Fruit fly (Drosophila melanogaster) whole organism, prepupa: ENCODE results near the gene CG31789.
A peak's percentile ranks its signal among the peaks of the same experiment; 100 is the strongest.

Experiments
- CG10631 ChIP-seq: fragments of 200-800 bp; sonication (Bioruptor generic); optimal IDR thresholded peaks from 2 replicates; lab custom pipeline; 2016; ENCODE audit warnings: missing biosample characterization, missing genetic modification characterization
- CG10669 ChIP-seq: fragments of 200-800 bp; sonication (Bioruptor generic); optimal IDR thresholded peaks from 3 replicates; lab custom pipeline; 2018; ENCODE audit warnings: missing biosample characterization, mild to moderate bottlenecking, missing genetic modification characterization, moderate library complexity
- CG11294 ChIP-seq: fragments of 200-800 bp; sonication (Bioruptor generic); IDR thresholded peaks from 2 replicates; pipeline ENCODE4 v1.3.6; 2022; ENCODE audit warnings: missing biosample characterization, missing genetic modification characterization
- CG11762 ChIP-seq: fragments of 200-800 bp; sonication (Bioruptor generic); optimal IDR thresholded peaks from 3 replicates; lab custom pipeline; 2016; ENCODE audit warnings: missing biosample characterization, missing genetic modification characterization; ENCODE audit not compliant: insufficient read depth
- CG11902 ChIP-seq: fragments of 200-800 bp; sonication (Bioruptor generic); optimal IDR thresholded peaks from 3 replicates; lab custom pipeline; 2016; ENCODE audit warnings: missing biosample characterization, missing genetic modification characterization
- CG15336 ChIP-seq: fragments of 200-800 bp; sonication (Bioruptor generic); IDR thresholded peaks from 2 replicates; pipeline ENCODE4 v1.3.6; 2022; ENCODE audit warnings: missing biosample characterization, missing genetic modification characterization
- CG3032 ChIP-seq: fragments of 200-800 bp; optimal IDR thresholded peaks from 2 replicates; lab custom pipeline; 2019; ENCODE audit warnings: missing biosample characterization, mild to moderate bottlenecking, missing genetic modification characterization, moderate library complexity
- CG32006 ChIP-seq: fragments of 200-800 bp; sonication (Bioruptor generic); optimal IDR thresholded peaks from 3 replicates; lab custom pipeline; 2017; ENCODE audit warnings: missing biosample characterization, mild to moderate bottlenecking, missing genetic modification characterization
- CG34406 ChIP-seq: fragments of 200-800 bp; sonication (Bioruptor generic); optimal IDR thresholded peaks from 3 replicates; lab custom pipeline; 2016; ENCODE audit warnings: missing biosample characterization, missing genetic modification characterization
- CG3919 ChIP-seq: fragments of 200-800 bp; sonication (Bioruptor generic); optimal IDR thresholded peaks from 3 replicates; lab custom pipeline; 2016; ENCODE audit warnings: missing biosample characterization, missing genetic modification characterization
- CG4318 ChIP-seq: fragments of 200-800 bp; sonication (Bioruptor generic); optimal IDR thresholded peaks from 3 replicates; lab custom pipeline; 2017; ENCODE audit warnings: missing biosample characterization, mild to moderate bottlenecking, missing genetic modification characterization
- CG6163 ChIP-seq: fragments of 200-800 bp; sonication (Bioruptor generic); IDR thresholded peaks from 3 replicates; pipeline ENCODE4 v1.3.6; 2022; ENCODE audit warnings: missing biosample characterization, missing genetic modification characterization
- CG6276 ChIP-seq: fragments of 200-800 bp; sonication (Bioruptor generic); optimal IDR thresholded peaks from 2 replicates; lab custom pipeline; 2017; ENCODE audit warnings: missing biosample characterization, mild to moderate bottlenecking, missing genetic modification characterization
- CG6792 ChIP-seq: fragments of 200-800 bp; sonication (Bioruptor generic); optimal IDR thresholded peaks from 3 replicates; lab custom pipeline; 2016; ENCODE audit warnings: missing biosample characterization, missing genetic modification characterization
- CG6854 ChIP-seq: fragments of 200-800 bp; sonication (Bioruptor generic); optimal IDR thresholded peaks from 2 replicates; lab custom pipeline; 2017; ENCODE audit warnings: missing biosample characterization, mild to moderate bottlenecking, missing genetic modification characterization
- CG7368 ChIP-seq: fragments of 200-800 bp; sonication (Bioruptor generic); optimal IDR thresholded peaks from 3 replicates; lab custom pipeline; 2016; ENCODE audit warnings: missing biosample characterization, missing genetic modification characterization
- CG8119 ChIP-seq: fragments of 200-800 bp; sonication (Bioruptor generic); IDR thresholded peaks from 3 replicates; pipeline ENCODE4 v1.3.6; 2022; ENCODE audit warnings: missing biosample characterization, missing genetic modification characterization
- CG8319 ChIP-seq: fragments of 200-800 bp; sonication (Bioruptor generic); optimal IDR thresholded peaks from 3 replicates; lab custom pipeline; 2016; ENCODE audit warnings: missing biosample characterization, missing genetic modification characterization
- CG8632 ChIP-seq: fragments of 200-800 bp; sonication (Bioruptor generic); optimal IDR thresholded peaks from 3 replicates; lab custom pipeline; 2016; ENCODE audit warnings: missing biosample characterization, missing genetic modification characterization
- Eip75B ChIP-seq: fragments of 200-800 bp; sonication (Bioruptor generic); optimal IDR thresholded peaks from 3 replicates; lab custom pipeline; 2016; ENCODE audit warnings: missing biosample characterization, missing genetic modification characterization
- Eip78C ChIP-seq: fragments of 200-800 bp; sonication (Bioruptor generic); peaks from one replicate; lab custom pipeline; 2016; ENCODE audit warnings: missing biosample characterization, missing genetic modification characterization
- Eip93F ChIP-seq: fragments of 200-800 bp; sonication (Bioruptor generic); optimal IDR thresholded peaks from 2 replicates; lab custom pipeline; 2016; ENCODE audit warnings: missing biosample characterization, mild to moderate bottlenecking, missing genetic modification characterization
- Ets21C ChIP-seq: fragments of 200-800 bp; sonication (Bioruptor generic); optimal IDR thresholded peaks from 3 replicates; lab custom pipeline; 2016; ENCODE audit warnings: missing biosample characterization, missing genetic modification characterization
- Ets96B ChIP-seq: fragments of 200-800 bp; optimal IDR thresholded peaks from 2 replicates; lab custom pipeline; 2019; ENCODE audit warnings: missing biosample characterization, mild to moderate bottlenecking, missing genetic modification characterization, moderate library complexity
- Gug ChIP-seq: fragments of 200-800 bp; sonication (Bioruptor generic); IDR thresholded peaks from 2 replicates; pipeline ENCODE4 v1.3.6; 2022; ENCODE audit warnings: missing biosample characterization, missing genetic modification characterization
- Hr38 ChIP-seq: sonication (Bioruptor generic); optimal IDR thresholded peaks from 2 replicates; lab custom pipeline; 2016; ENCODE audit warnings: missing biosample characterization, missing genetic modification characterization
- Hr39 ChIP-seq: fragments of 200-800 bp; sonication (Bioruptor generic); optimal IDR thresholded peaks from 2 replicates; lab custom pipeline; 2016; ENCODE audit warnings: missing biosample characterization, missing genetic modification characterization
- Hr4 ChIP-seq: fragments of 200-800 bp; sonication (Bioruptor generic); optimal IDR thresholded peaks from 3 replicates; lab custom pipeline; 2016; ENCODE audit warnings: missing biosample characterization, missing genetic modification characterization
- Met ChIP-seq: fragments of 200-800 bp; sonication (Bioruptor generic); optimal IDR thresholded peaks from 3 replicates; lab custom pipeline; 2016; ENCODE audit warnings: missing biosample characterization, missing genetic modification characterization
- OdsH ChIP-seq: fragments of 200-800 bp; sonication (Bioruptor generic); optimal IDR thresholded peaks from 3 replicates; lab custom pipeline; 2016; ENCODE audit warnings: missing biosample characterization, missing genetic modification characterization
- Smox ChIP-seq: fragments of 200-800 bp; sonication (Bioruptor generic); optimal IDR thresholded peaks from 3 replicates; lab custom pipeline; 2016; ENCODE audit warnings: missing biosample characterization, missing genetic modification characterization
- Sox102F ChIP-seq: fragments of 200-800 bp; sonication (Bioruptor generic); optimal IDR thresholded peaks from 2 replicates; lab custom pipeline; 2016; ENCODE audit warnings: missing biosample characterization, mild to moderate bottlenecking, missing genetic modification characterization
- Sox14 ChIP-seq: fragments of 200-800 bp; sonication (Bioruptor generic); optimal IDR thresholded peaks from 3 replicates; lab custom pipeline; 2016; ENCODE audit warnings: missing biosample characterization, missing genetic modification characterization
- Sox15 ChIP-seq: fragments of 200-800 bp; sonication (Bioruptor generic); optimal IDR thresholded peaks from 3 replicates; lab custom pipeline; 2016; ENCODE audit warnings: missing biosample characterization, missing genetic modification characterization
- achi ChIP-seq: fragments of 200-800 bp; sonication (Bioruptor generic); optimal IDR thresholded peaks from 3 replicates; lab custom pipeline; 2016; ENCODE audit warnings: missing biosample characterization, missing genetic modification characterization
- acj6 ChIP-seq: fragments of 200-800 bp; sonication (Bioruptor generic); optimal IDR thresholded peaks from 3 replicates; lab custom pipeline; 2016; ENCODE audit warnings: missing biosample characterization, missing genetic modification characterization
- dac ChIP-seq: fragments of 200-800 bp; sonication (Bioruptor generic); optimal IDR thresholded peaks from 2 replicates; lab custom pipeline; 2017; ENCODE audit warnings: missing biosample characterization, mild to moderate bottlenecking, missing genetic modification characterization
- dsx ChIP-seq: fragments of 200-800 bp; optimal IDR thresholded peaks from 3 replicates; lab custom pipeline; 2019; ENCODE audit warnings: missing biosample characterization, mild to moderate bottlenecking, missing genetic modification characterization, moderate library complexity; ENCODE audit not compliant: poor library complexity, severe bottlenecking
- eg ChIP-seq: fragments of 200-800 bp; sonication (Bioruptor generic); IDR thresholded peaks from 3 replicates; pipeline ENCODE4 v1.3.6; 2022; ENCODE audit warnings: missing biosample characterization, missing genetic modification characterization
- esn ChIP-seq: fragments of 200-800 bp; sonication (Bioruptor generic); optimal IDR thresholded peaks from 2 replicates; lab custom pipeline; 2016; ENCODE audit warnings: missing biosample characterization, mild to moderate bottlenecking, missing genetic modification characterization, moderate library complexity
- fd59A ChIP-seq: fragments of 200-800 bp; sonication (Bioruptor generic); optimal IDR thresholded peaks from 2 replicates; lab custom pipeline; 2017; ENCODE audit warnings: missing biosample characterization, mild to moderate bottlenecking, missing genetic modification characterization, missing genetic modification reagents
- fd85E ChIP-seq: fragments of 200-800 bp; sonication (Bioruptor generic); optimal IDR thresholded peaks from 3 replicates; lab custom pipeline; 2016; ENCODE audit warnings: missing biosample characterization, missing genetic modification characterization
- lz ChIP-seq: fragments of 200-800 bp; sonication (Bioruptor generic); optimal IDR thresholded peaks from 3 replicates; lab custom pipeline; 2016; ENCODE audit warnings: missing biosample characterization, missing genetic modification characterization
- pdm3 ChIP-seq: fragments of 200-800 bp; sonication (Bioruptor generic); optimal IDR thresholded peaks from 3 replicates; lab custom pipeline; 2016; ENCODE audit warnings: missing biosample characterization, missing genetic modification characterization
- salr ChIP-seq, 2 experiments: fragments of 200-800 bp; sonication (Bioruptor generic); optimal IDR thresholded peaks; 3 replicates each; lab custom pipeline; 2016 to 2018; ENCODE audit warnings: missing biosample characterization in 2 of 2, missing genetic modification characterization in 2 of 2, mild to moderate bottlenecking in 1 of 2
- ss ChIP-seq, 2 experiments: fragments of 200-800 bp; sonication (Bioruptor generic); optimal IDR thresholded peaks; 2 replicates in 1 of 2; 3 replicates in 1 of 2; lab custom pipeline; 2017 to 2018; ENCODE audit warnings: mild to moderate bottlenecking in 2 of 2, missing biosample characterization in 2 of 2, missing genetic modification characterization in 2 of 2, moderate library complexity in 1 of 2
- svp ChIP-seq: fragments of 200-800 bp; sonication (Bioruptor generic); peaks from one replicate; lab custom pipeline; 2016; ENCODE audit warnings: missing biosample characterization, missing genetic modification characterization
- topi ChIP-seq: fragments of 200-800 bp; sonication (Bioruptor generic); optimal IDR thresholded peaks from 3 replicates; lab custom pipeline; 2016; ENCODE audit warnings: missing biosample characterization, missing genetic modification characterization

Gene CG31789

DNA sequence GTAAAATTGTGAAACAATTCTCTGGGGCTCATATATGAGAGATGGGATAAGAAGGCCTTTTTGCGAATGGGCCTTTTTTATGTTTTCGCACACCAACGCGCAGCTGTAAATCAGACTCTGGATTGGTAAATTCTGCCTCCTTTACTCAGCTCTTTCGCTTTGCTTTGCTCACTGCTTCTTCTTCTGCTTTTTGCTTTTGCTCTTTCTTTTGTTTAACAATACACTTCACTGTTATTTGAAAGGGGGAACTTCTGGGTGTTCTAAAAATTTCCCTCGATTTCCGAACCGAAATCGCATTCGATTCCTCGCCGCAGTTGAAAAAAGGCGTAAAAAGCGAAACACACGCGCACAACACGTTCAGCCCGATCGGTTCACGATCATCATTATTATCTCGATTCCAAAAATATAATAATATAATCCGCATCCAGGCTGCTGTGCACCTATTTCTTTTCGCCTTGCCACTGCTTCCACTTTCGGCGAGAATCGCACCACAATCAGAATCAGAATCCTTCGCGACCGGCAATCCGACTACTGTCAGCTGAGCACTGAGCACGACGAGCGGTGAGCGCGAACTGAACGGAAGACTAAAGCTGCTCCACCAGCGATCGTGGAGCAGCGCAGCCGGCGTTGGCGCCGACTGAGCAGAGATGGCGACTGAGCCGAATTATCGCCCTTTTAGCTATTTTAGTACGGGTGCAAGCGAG lies 33.9 kb upstream of the CG31789 start (continued):
- no peak for TF ChIP-seq CG4318 (GFP tag; lab: Kevin White, UChicago)
- no peak for TF ChIP-seq CG34406 (GFP tag; lab: Kevin White, UChicago)
- TF ChIP-seq Eip93F (GFP tag; lab: Kevin White, UChicago) = no peak
- no peak for TF ChIP-seq Ets96B (tag; lab: Kevin White, UChicago)
- peak; percentile 71 for TF ChIP-seq CG6163
- TF ChIP-seq Sox15 = no peak
- peak; percentile 37 for TF ChIP-seq CG3919
- no peak for TF ChIP-seq CG8319 (GFP tag; lab: Kevin White, UChicago)
- no peak for TF ChIP-seq Sox14
- TF ChIP-seq achi (GFP tag; lab: Kevin White, UChicago) = no peak
- TF ChIP-seq CG6854 (GFP tag; lab: Kevin White, UChicago) = no peak
- TF ChIP-seq Smox = no peak
- TF ChIP-seq, all 60 proteins: peak for 14

DNA sequence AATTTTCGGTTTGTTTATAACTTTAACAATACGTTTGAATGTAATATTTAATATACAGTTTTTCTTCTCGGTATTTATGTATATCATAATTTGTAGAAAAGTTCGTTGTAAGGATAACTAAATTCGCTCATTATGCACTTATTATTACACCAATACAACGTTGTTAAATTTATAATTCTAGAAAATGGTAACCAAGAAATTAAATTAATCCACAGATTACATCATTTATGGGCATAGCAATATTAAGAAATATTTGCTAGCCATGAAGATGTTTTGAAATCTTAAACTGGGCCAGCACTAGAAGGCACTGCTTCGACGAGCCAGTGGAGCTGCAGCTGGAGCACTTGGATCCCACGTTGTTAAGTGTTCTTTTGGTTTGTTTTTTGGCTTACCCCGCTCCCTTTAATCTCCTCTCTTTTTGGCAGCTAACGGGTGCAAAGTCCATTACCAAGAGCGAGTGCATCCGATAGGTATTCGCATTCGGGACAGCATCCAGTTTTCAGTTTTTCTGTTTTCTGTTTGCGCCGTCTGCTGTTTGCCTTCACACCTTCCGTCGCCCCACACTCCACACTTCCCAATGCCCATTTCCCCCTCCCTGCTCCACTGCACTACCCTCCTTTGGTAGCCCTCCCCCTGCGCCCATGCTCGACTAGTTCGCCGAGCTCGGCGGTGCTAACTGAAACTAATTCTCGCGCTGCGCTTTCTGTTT lies 33.1 kb upstream of the CG31789 start:
- peak; percentile 55 for TF ChIP-seq CG15336
- TF ChIP-seq fd85E (GFP tag; lab: Kevin White, UChicago) = no peak
- no peak for TF ChIP-seq CG34406 (GFP tag; lab: Kevin White, UChicago)
- peak; percentile 92 for TF ChIP-seq CG6854 (GFP tag; lab: Kevin White, UChicago)
- TF ChIP-seq CG11902 (GFP tag; lab: Kevin White, UChicago) = no peak
- TF ChIP-seq CG3032 (tag; lab: Kevin White, UChicago) = peak; percentile 38
- peak; percentile 88 to 91 for TF ChIP-seq ss (GFP tag; optimal IDR thresholded peaks at IDR 0.05; lab: Kevin White, UChicago)
- peak; percentile 52 for TF ChIP-seq Sox102F (GFP tag; lab: Kevin White, UChicago)
- peak; percentile 14 for TF ChIP-seq CG8632 (GFP tag; lab: Kevin White, UChicago)
- peak; percentile 15 for TF ChIP-seq Ets21C (GFP tag; lab: Kevin White, UChicago)
- TF ChIP-seq Hr39 (GFP tag; lab: Kevin White, UChicago) = no peak
- peak; percentile 26; the same call in 1 of the 2 replicates for TF ChIP-seq CG11294 (GFP tag; lab: Robert Waterston, UW)
- TF ChIP-seq salr (GFP tag; optimal IDR thresholded peaks at IDR 0.05; lab: Kevin White, UChicago) = peak; percentile 49 to 51
- TF ChIP-seq Hr4 = no peak
- no peak for TF ChIP-seq svp (GFP tag; lab: Kevin White, UChicago)
- no peak for TF ChIP-seq OdsH (GFP tag; lab: Kevin White, UChicago)
- peak; percentile 46 for TF ChIP-seq Met (GFP tag; lab: Kevin White, UChicago)
- TF ChIP-seq Eip75B = no peak
- TF ChIP-seq fd59A (GFP tag; lab: Kevin White, UChicago) = no peak
- TF ChIP-seq Hr38 (GFP tag; lab: Kevin White, UChicago) = no peak
- peak; percentile 66; the same call in 1 of the 3 replicates for TF ChIP-seq CG8119 (GFP tag; lab: Robert Waterston, UW)
- peak; percentile 85 for TF ChIP-seq CG6276 (GFP tag; lab: Kevin White, UChicago)
- peak; percentile 47 for TF ChIP-seq dac (GFP tag; lab: Kevin White, UChicago)
- TF ChIP-seq acj6 = no peak
- TF ChIP-seq CG6792 (GFP tag; lab: Kevin White, UChicago) = no peak
- TF ChIP-seq CG11762 = peak; percentile 11
- TF ChIP-seq CG7368 (GFP tag; lab: Kevin White, UChicago) = peak; percentile 49
- peak; percentile 81 for TF ChIP-seq eg (GFP tag; lab: Robert Waterston, UW)
- TF ChIP-seq CG3919 = peak; percentile 70
- TF ChIP-seq CG10669 (GFP tag; lab: Kevin White, UChicago) = no peak
- peak; percentile 63 for TF ChIP-seq CG6163
- peak; percentile 14 for TF ChIP-seq pdm3 (GFP tag; lab: Kevin White, UChicago)
- TF ChIP-seq Sox14 = peak; percentile 18
- TF ChIP-seq topi (GFP tag; lab: Kevin White, UChicago) = peak; percentile 7
- no peak for TF ChIP-seq CG8319 (GFP tag; lab: Kevin White, UChicago)
- TF ChIP-seq esn (GFP tag; lab: Kevin White, UChicago) = peak; percentile 18
- peak; percentile 2 for TF ChIP-seq Eip78C (GFP tag; lab: Kevin White, UChicago)
- peak; percentile 29 for TF ChIP-seq CG32006 (GFP tag; lab: Kevin White, UChicago)
- TF ChIP-seq dsx = peak; percentile 50
- TF ChIP-seq lz = no peak
- TF ChIP-seq Gug (GFP tag; lab: Robert Waterston, UW) = peak; percentile 46; the same call in 1 of the 2 replicates
- TF ChIP-seq CG10631 (GFP tag; lab: Kevin White, UChicago) = peak; percentile 10
